Worm (Caenorhabditis elegans) whole organism, dauer: ENCODE results near the gene F55G11.4.

Experiments used
- unc-62 ChIP-seq: sonication (generic microtip); optimal IDR thresholded peaks from 2 replicates; lab custom pipeline; 2017; ENCODE audit warnings: missing biosample characterization, missing genetic modification reagents, missing genetic modification characterization

Gene F55G11.4

DNA sequence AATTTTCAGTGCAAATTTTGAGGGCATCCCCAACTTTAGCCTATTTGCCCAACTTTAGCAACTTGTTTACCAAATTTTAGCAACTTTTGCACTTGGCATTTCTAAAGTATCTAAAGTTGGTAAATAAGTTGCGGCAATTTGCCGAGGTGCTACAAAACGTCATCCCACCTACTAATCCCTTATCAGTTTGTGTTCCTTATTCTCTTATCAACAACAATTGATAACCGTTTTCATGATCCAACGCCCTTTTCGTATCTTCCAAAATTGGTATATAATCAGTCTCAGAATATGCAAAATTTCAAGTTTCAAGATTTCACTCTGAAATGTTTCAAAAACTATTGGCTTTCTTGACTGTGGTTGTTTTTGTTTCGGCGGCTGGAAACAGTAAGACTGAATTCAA, at the start of gene F55G11.4:
Gene F55G11.4 (plus strand): TSS at position 289 of the 400 bp plus-strand sequence.
- TF ChIP-seq unc-62: no peak

ce11 chrIV:12924332-12924731, 49.1 kb upstream of the F55G11.4 start, which contains the start of gene srlf-4:
Gene srlf-4, minus strand, starts transcription at chrIV:12924432.
- no peak for TF ChIP-seq unc-62

- TF ChIP-seq unc-62: no peak
Observed at ce11 chrIV:12926639-12927038, 46.8 kb upstream of the F55G11.4 start, which contains the start of gene srlf-5. Gene srlf-5, minus strand, starts transcription at chrIV:12926739.

ce11 chrIV:12936221-12936776, 37.1 kb upstream of the F55G11.4 start, which contains the start of the genes cld-1 and dod-21:
Gene cld-1, minus strand, starts transcription at chrIV:12936271.
Gene dod-21, plus strand, starts transcription at chrIV:12936738.
- no peak for TF ChIP-seq unc-62

DNA sequence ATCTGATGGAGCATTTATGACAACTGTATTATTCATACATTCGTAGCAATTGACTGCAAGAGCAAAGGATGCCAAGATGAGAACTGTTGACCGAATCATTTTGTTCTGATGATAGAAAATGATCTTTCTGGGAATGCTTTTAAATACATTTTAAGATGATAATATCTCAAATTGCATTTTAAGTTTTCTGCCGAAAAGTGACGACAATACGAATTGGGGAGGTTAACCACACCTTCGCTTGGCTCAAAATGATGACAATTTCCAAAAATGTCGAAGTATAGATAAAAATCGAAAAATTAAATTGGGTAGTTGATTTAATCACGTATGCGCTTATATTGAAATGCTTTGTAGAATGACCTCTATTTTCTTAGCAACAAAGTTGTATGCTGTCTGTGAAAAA, 32.2 kb upstream of the F55G11.4 start, which contains the start of gene dod-24:
Gene dod-24 (minus strand): TSS at position 101 of the 400 bp plus-strand sequence.
- TF ChIP-seq unc-62: no peak

- no peak for TF ChIP-seq unc-62
Observed at ce11 chrIV:12942633-12943032, 30.8 kb upstream of the F55G11.4 start, which contains the start of gene dct-19. Gene dct-19, plus strand, starts transcription at chrIV:12942933.

DNA sequence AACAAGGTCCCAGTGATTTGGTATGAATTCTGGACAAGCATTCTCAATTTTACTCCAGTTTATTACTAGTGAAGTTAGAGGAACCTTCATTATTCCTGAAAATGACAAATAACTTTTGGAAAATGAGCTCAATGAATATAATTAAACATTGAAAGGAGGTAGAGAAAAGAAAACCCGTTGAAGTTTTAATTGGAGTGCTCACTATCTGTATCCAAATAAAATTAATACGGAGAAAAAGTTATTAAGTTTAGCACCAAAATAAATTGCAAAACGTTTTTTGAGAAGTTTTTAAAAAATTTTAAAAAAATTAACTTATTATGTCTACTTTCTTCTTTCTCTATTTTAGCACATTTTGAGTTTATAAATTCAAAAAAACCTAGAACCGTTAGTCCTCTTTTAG, 26.9 kb upstream of the F55G11.4 start, which contains the start of gene F55G11.1:
Gene F55G11.1 (minus strand): TSS at position 101 of the 400 bp plus-strand sequence.
- no peak for TF ChIP-seq unc-62

- no peak for TF ChIP-seq unc-62
Observed at ce11 chrIV:12948470-12948869, 25.0 kb upstream of the F55G11.4 start, which contains the start of gene F55G11.10. Gene F55G11.10, plus strand, starts transcription at chrIV:12948770.

DNA sequence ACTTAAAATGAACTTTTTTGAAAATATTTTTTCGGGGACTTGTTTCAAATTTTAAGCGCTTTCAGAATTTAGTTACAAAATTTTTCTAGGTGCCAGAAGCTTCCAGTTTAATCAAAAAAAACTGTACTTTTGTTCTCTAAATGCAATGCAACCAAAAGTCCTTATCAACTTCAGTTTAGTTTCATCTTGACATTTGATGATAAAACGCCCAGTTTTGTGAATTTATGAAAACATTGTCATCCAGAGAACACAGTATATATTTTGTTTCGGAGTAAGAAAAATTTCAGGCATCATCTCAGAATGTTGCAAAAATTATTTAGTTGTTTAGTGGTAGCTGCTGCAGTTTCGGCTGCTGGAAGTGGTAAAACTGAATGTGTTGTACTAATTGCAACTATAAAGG, 15.7 kb upstream of the F55G11.4 start, which contains the start of gene F55G11.6:
Gene F55G11.6 (plus strand): TSS at position 301 of the 400 bp plus-strand sequence.
- no peak for TF ChIP-seq unc-62

DNA sequence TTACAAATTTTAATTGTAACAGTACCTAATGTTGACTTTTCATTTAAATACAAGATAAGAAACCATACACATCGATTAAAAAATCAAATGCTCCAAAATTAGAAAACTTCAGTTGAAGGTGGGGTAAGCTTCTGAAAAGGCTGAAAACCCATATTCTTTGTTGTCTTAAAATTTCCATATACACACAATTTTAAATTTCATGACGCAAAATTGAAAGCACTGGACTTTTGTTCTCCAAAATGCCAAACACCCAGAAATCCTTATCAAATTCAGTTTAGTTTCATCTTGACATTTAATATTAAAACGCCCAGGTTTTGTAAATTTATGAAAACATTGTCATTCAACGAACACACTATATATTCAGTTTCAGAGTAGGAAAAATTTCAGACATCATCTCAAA, 13.3 kb upstream of the F55G11.4 start, which contains the start of gene F55G11.7:
Gene F55G11.7 (plus strand): TSS at position 301 of the 400 bp plus-strand sequence.
- no peak for TF ChIP-seq unc-62

ce11 chrIV:12962564-12962963, 10.9 kb upstream of the F55G11.4 start, which contains the start of gene F55G11.8:
Gene F55G11.8, plus strand, starts transcription at chrIV:12962808.
- TF ChIP-seq unc-62: no peak

- no peak for TF ChIP-seq unc-62
Observed at ce11 chrIV:12964648-12965047, 8.8 kb upstream of the F55G11.4 start.

- TF ChIP-seq unc-62: no peak
Observed at ce11 chrIV:12965074-12965473, 8.3 kb upstream of the F55G11.4 start, which contains the start of gene dod-22. Gene dod-22, plus strand, starts transcription at chrIV:12965374.

DNA sequence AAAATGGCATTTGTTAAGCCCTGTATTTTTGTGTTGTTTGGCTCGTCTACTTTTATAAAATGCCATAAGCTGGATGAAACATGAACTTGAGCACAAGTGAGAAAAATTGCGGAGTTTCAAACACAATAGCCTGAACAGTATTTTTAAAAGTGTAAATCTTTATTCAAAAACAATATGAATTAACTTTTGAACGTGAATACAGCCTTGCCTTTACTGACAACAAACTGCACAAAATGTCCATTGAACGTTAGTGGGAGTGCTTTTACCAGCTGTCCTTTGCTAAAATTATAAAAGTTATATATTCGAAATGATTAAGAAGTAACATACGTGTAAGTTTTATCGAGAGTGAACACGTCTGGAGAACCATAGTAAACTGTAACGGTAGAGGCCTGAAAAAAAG, 6.1 kb upstream of the F55G11.4 start:
- TF ChIP-seq unc-62: no peak

DNA sequence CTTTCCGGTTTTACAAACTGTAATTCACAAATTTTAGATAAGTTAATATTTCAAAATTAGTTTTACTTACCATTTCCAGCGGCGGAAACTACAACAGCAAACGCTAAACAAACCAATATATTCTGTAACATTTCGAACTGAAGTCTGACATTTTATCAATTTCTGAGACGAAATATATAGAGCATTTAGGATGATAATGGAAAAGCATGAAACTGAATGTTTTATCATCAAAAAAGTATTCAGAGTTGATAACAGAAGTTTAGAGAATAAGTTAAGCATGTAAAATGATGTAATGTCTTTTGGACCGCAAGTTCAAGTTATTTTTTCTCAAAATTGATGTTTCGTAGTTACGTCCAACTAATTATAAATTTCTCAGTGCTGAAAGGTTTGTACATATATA, 4.3 kb upstream of the F55G11.4 start, which contains the start of gene F55G11.2:
Gene F55G11.2 (minus strand): TSS at position 149 of the 400 bp plus-strand sequence.
- no peak for TF ChIP-seq unc-62

- TF ChIP-seq unc-62: no peak
Observed at ce11 chrIV:12971994-12972520, 1.4 kb upstream of the F55G11.4 start.

- no peak for TF ChIP-seq unc-62
Observed at ce11 chrIV:12972780-12973179, 644 bp upstream of the F55G11.4 start.

ce11 chrIV:12975981-12976380, 2.6 kb downstream of the F55G11.4 start, which contains the start of gene dod-17:
Gene dod-17, plus strand, starts transcription at chrIV:12976303.
- no peak for TF ChIP-seq unc-62
